Worm (Caenorhabditis elegans) whole organism, L2 larva: ENCODE results near the gene T20D4.12.
"Not testable (repeated sequence)": the region's sequence is repeated elsewhere in the genome, so short reads cannot be mapped to it uniquely, and the experiment has no call there.

Source experiments
- C34F6.9 ChIP-seq: fragments of 150-350 bp; optimal IDR thresholded peaks from 2 replicates; lab custom pipeline; 2014; ENCODE audit warnings: missing biosample characterization, missing genetic modification characterization
- F13H6.1 ChIP-seq: sonication (generic microtip); optimal IDR thresholded peaks from 2 replicates; lab custom pipeline; 2016; ENCODE audit warnings: missing genetic modification characterization, missing compliant biosample characterization
- R02D3.7 ChIP-seq: fragments of 150-350 bp; optimal IDR thresholded peaks from 2 replicates; lab custom pipeline; 2014; ENCODE audit warnings: missing biosample characterization, missing genetic modification characterization
- ZK546.5 ChIP-seq: sonication (generic microtip); optimal IDR thresholded peaks from 2 replicates; lab custom pipeline; 2017; ENCODE audit warnings: missing biosample characterization, missing genetic modification characterization
- ama-1 ChIP-seq: fragments of 150-350 bp; optimal IDR thresholded peaks from 2 replicates; lab custom pipeline; 2018; ENCODE audit warnings: inconsistent platforms
- egl-27 ChIP-seq: sonication (generic microtip); optimal IDR thresholded peaks from 3 replicates; lab custom pipeline; 2017; ENCODE audit warnings: missing biosample characterization, missing genetic modification reagents, missing genetic modification characterization
- mab-5 ChIP-seq: fragments of 150-350 bp; optimal IDR thresholded peaks from 2 replicates; lab custom pipeline; 2014; ENCODE audit warnings: missing biosample characterization, missing genetic modification characterization
- nhr-11 ChIP-seq: fragments of 150-350 bp; optimal IDR thresholded peaks from 2 replicates; lab custom pipeline; 2014; ENCODE audit warnings: missing biosample characterization, missing genetic modification characterization
- nhr-237 ChIP-seq: fragments of 150-350 bp; optimal IDR thresholded peaks from 2 replicates; lab custom pipeline; 2014; ENCODE audit warnings: missing biosample characterization, missing genetic modification characterization
- sem-4 ChIP-seq: fragments of 150-350 bp; optimal IDR thresholded peaks from 2 replicates; lab custom pipeline; 2014; ENCODE audit warnings: missing biosample characterization, missing genetic modification reagents, missing genetic modification characterization

DNA sequence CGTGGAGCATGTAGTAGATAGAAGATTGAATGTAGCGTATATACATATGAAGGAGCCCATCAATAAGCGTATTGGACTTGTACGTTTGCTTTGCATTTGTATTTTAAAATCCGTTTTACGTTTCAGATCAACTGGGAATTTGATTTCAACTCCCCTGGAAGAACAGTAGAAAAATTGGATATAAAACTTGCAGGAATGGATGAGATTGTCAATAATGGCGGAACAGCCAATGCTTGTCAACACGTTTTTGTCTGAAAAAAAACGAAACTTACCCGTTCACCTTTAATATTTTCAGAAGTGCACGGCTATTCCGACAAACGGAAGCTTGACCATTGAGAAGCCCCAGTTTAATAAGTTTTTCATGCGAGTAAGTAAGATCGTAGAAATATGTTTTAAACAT is 29.1 kb upstream of the T20D4.12 start, which contains the start of gene C04E12.2:
- not testable (repeated sequence) for TF ChIP-seq F13H6.1; sem-4; egl-27 (tag; lab: Kevin White, UChicago); ama-1 (lab: Kevin White, UChicago); ZK546.5; C34F6.9 (tag; lab: Kevin White, UChicago); nhr-237; nhr-11 (tag; lab: Kevin White, UChicago); mab-5 (tag; lab: Kevin White, UChicago); R02D3.7 (tag; lab: Kevin White, UChicago)
